Fruit fly (Drosophila melanogaster) whole organism, embryonic: ENCODE measurements around the gene CG42271.

ENCODE experiments used
- CG16813 ChIP-seq: fragments of 200-800 bp; sonication (Bioruptor generic); IDR thresholded peaks from 3 replicates; pipeline ENCODE4 v1.3.6; 2022; ENCODE audit warnings: missing biosample characterization, missing genetic modification characterization; ENCODE audit not compliant: partially characterized antibody
- CG17912 ChIP-seq: fragments of 200-800 bp; sonication (Bioruptor generic); optimal IDR thresholded peaks from 2 replicates; lab custom pipeline; 2018; ENCODE audit warnings: missing biosample characterization, mild to moderate bottlenecking, missing genetic modification characterization
- CG2116 ChIP-seq: fragments of 200-800 bp; sonication (Bioruptor generic); optimal IDR thresholded peaks from 3 replicates; lab custom pipeline; 2018; ENCODE audit warnings: missing biosample characterization, mild to moderate bottlenecking, missing genetic modification characterization
- CG31224 ChIP-seq: fragments of 200-800 bp; sonication (Bioruptor generic); IDR thresholded peaks from 2 replicates; pipeline ENCODE4 v1.3.6; 2022; ENCODE audit warnings: missing biosample characterization, missing genetic modification characterization
- CG3726 ChIP-seq: fragments of 200-800 bp; sonication (Bioruptor generic); IDR thresholded peaks from 3 replicates; pipeline ENCODE4, ENCODE4 v1.3.6; 2022; ENCODE audit warnings: missing biosample characterization, missing genetic modification characterization
- ERR ChIP-seq: fragments of 200-800 bp; sonication (Bioruptor generic); optimal IDR thresholded peaks from 2 replicates; lab custom pipeline; 2016; ENCODE audit warnings: missing biosample characterization, missing genetic modification characterization
- Hey ChIP-seq: fragments of 200-800 bp; sonication (Bioruptor generic); optimal IDR thresholded peaks from 3 replicates; lab custom pipeline; 2018; ENCODE audit warnings: missing biosample characterization, mild to moderate bottlenecking, missing genetic modification characterization
- Opbp ChIP-seq: fragments of 200-800 bp; sonication (Bioruptor generic); IDR thresholded peaks from 3 replicates; pipeline ENCODE4 v1.3.6; 2022; ENCODE audit warnings: missing biosample characterization, missing genetic modification characterization; ENCODE audit not compliant: partially characterized antibody
- Ravus ChIP-seq: fragments of 200-800 bp; sonication (Bioruptor generic); IDR thresholded peaks from 2 replicates; pipeline ENCODE4 v1.3.6; 2022; ENCODE audit warnings: missing biosample characterization, missing genetic modification characterization
- dm ChIP-seq: fragments of 200-800 bp; sonication (Bioruptor generic); optimal IDR thresholded peaks from 3 replicates; lab custom pipeline; 2016; ENCODE audit warnings: missing biosample characterization, missing genetic modification characterization
- hkb ChIP-seq, 2 experiments: fragments of 200-800 bp in 1 of 2; fragments of >200 bp in 1 of 2; sonication (Bioruptor generic) in 1 of 2; IDR thresholded peaks in 1 of 2; optimal IDR thresholded peaks in 1 of 2; 2 replicates each; pipeline versions ENCODE4 v1.3.6 to Lab custom; 2017 to 2022; ENCODE audit warnings: missing biosample characterization in 1 of 2, missing genetic modification characterization in 1 of 2
- insv ChIP-seq, 2 experiments: fragments of 200-800 bp; sonication (Bioruptor generic); optimal IDR thresholded peaks; 3 replicates each; lab custom pipeline; 2016 to 2018; ENCODE audit warnings: missing biosample characterization in 2 of 2, missing genetic modification characterization in 2 of 2
- schlank ChIP-seq: fragments of 200-800 bp; sonication (Bioruptor generic); optimal IDR thresholded peaks from 2 replicates; lab custom pipeline; 2018; ENCODE audit warnings: missing biosample characterization, mild to moderate bottlenecking, missing genetic modification characterization

DNA sequence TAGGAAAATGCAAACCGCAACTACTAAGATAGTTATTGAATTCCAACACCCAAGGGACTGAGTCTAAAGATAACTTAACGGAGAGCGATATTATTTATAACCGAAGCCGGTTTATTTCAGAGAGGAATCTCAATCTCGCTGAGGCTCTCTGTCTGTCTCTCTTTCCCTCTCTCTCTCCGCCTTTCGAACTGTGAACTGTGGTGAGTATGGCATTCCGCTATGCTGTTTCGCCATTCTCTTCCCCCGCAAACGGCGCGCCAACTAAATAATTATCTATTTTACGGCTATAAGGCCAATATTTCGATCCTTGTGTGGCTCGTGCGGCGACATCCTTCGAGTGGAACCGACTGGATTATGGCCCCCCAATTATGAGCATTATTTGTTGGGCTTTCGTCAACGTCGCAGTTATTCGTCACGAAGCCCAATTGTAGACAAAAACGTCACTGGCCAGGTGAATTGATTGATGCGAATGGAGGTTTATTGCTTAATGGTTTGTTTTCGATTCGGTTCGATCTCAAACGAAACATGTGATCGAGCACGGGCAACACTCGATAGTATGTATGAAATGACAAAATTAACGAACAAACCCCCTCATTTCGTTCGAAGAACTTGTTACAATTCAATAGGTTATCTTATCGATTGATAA is 21.6 kb downstream of the CG42271 start:
- TF ChIP-seq CG3726 (GFP tag; lab: Robert Waterston, UW), result no peak
- TF ChIP-seq CG16813 (GFP tag; lab: Robert Waterston, UW), result no peak
- TF ChIP-seq CG2116, result no peak
- no peak for TF ChIP-seq ERR (GFP tag; lab: Kevin White, UChicago)
- TF ChIP-seq CG17912 (GFP tag; lab: Kevin White, UChicago), result no peak
- TF ChIP-seq Hey (tag; lab: Kevin White, UChicago), result no peak
- no peak for TF ChIP-seq CG31224
- no peak for TF ChIP-seq dm (GFP tag; lab: Kevin White, UChicago)
- no peak for TF ChIP-seq Ravus (GFP tag; lab: Robert Waterston, UW)
- no peak for TF ChIP-seq Opbp
- no peak for TF ChIP-seq insv (GFP tag; optimal IDR thresholded peaks at IDR 0.05; lab: Kevin White, UChicago)
- no peak for TF ChIP-seq schlank
- TF ChIP-seq hkb (optimal IDR thresholded peaks at IDR 0.05; lab: Kevin White, UChicago), result no peak
- no peak for TF ChIP-seq hkb (GFP tag; IDR thresholded peaks at IDR 0.05; lab: Robert Waterston, UW)
